Fruit fly (Drosophila melanogaster) whole organism, pupa: ENCODE data around the gene RasGAP1.

Experiments
- CG14655 ChIP-seq: fragments of 200-800 bp; sonication (Bioruptor generic); optimal IDR thresholded peaks from 3 replicates; lab custom pipeline; 2017; ENCODE audit warnings: mild to moderate bottlenecking, missing biosample characterization, missing genetic modification reagents, missing genetic modification characterization
- Snoo ChIP-seq: fragments of 200-800 bp; sonication (Bioruptor generic); optimal IDR thresholded peaks from 3 replicates; lab custom pipeline; 2017; ENCODE audit warnings: missing biosample characterization, mild to moderate bottlenecking, missing genetic modification characterization, inconsistent platforms
- fd96Ca ChIP-seq: fragments of 200-800 bp; sonication (Bioruptor generic); IDR thresholded peaks from 3 replicates; pipeline ENCODE4 v1.3.6; 2022; ENCODE audit warnings: missing biosample characterization, missing genetic modification characterization
- rn ChIP-seq: fragments of 200-800 bp; sonication (Bioruptor generic); IDR thresholded peaks from 2 replicates; pipeline ENCODE4 v1.3.6; 2022; ENCODE audit warnings: missing biosample characterization, missing genetic modification characterization

DNA sequence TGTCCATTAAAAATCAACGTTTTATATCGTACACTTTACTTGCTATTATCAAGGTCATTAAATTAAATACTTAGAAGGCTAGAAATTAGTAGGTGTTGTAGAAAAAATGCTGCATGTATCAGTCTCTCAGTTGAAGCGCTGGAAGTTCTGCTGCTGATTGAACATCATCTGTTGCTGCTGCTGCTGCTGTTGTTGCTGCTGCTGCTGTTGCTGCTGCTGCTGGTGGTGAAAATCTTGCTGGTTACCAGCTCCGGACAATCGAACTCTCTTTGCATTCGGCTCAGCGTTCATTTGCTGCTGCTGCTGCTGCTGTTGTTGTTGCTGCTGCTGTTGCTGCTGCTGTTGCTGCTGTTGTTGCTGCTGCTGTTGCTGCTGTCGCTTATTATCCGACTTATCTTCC lies 18.0 kb downstream of the RasGAP1 start:
- no peak for TF ChIP-seq Snoo
- no peak for TF ChIP-seq CG14655 (GFP tag; lab: Kevin White, UChicago)
- TF ChIP-seq rn (GFP tag; lab: Robert Waterston, UW), result no peak
- no peak for TF ChIP-seq fd96Ca (GFP tag; lab: Robert Waterston, UW)
